Fruit fly (Drosophila melanogaster): ENCODE data around the gene CG17819.

- TF ChIP-seq CTCF (optimal IDR thresholded peaks at IDR 0.05) (no peak), CG8478 (optimal IDR thresholded peaks at IDR 0.05) (no peak)
These were observed 5.4 kb upstream of the CG17819 start for dm6 chr3R:21890739-21891138.

Measured in S2 (cell line).